Worm (Caenorhabditis elegans) whole organism, L4 larva: ENCODE results near the gene mak-1.

Source experiments
- Y105C5A.15 ChIP-seq: fragments of 200-800 bp; sonication (Bioruptor generic); IDR thresholded peaks from 2 replicates; pipeline ENCODE4 v1.3.6; 2022; ENCODE audit warnings: missing genetic modification characterization, missing compliant biosample characterization
- egl-27 ChIP-seq: sonication (generic microtip); optimal IDR thresholded peaks from 3 replicates; lab custom pipeline; 2017; ENCODE audit warnings: missing biosample characterization, missing genetic modification reagents, missing genetic modification characterization
- hmg-1.1 ChIP-seq: fragments of 200-800 bp; sonication (Bioruptor generic); IDR thresholded peaks from 2 replicates; pipeline ENCODE4 v1.3.6; 2022; ENCODE audit warnings: missing genetic modification reagents, missing genetic modification characterization, missing compliant biosample characterization
- set-16 ChIP-seq: fragments of 200-800 bp; sonication (Bioruptor generic); IDR thresholded peaks from 2 replicates; pipeline ENCODE4 v1.3.6; 2022; ENCODE audit warnings: missing genetic modification reagents, missing genetic modification characterization, missing compliant biosample characterization

DNA sequence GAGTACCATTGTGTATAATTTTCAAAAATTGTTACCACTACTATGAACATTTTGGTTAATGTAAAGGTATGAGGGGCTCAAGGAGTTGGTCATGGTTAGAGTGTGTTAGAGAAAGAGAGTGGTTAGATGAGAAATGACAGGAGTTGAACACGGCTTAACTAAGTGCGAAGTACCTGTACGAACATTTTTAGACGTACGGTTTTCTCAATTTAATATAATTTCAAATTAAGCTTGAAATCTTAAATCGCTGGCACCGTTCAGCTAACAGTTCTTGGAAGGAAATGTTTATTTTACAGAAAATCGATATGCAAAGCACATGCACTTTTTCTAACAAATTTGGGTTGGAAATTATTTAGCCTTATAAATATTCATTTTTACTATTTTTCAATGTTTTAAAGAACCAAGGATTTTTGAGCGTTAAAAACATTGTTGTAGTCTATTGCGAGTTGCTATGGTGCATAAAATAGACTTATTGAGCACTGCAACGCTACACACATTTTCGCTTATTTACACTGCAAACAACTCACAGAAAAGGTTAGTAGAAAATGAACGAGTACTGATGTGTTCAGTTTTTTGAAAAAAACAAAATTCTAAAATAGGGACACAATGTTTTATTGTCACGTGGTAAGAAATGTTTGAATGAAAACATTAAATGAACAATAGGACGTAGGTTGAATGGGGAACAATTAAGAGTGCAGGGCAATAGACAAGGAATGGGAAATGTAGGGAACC lies 42.1 kb upstream of the mak-1 start, which contains the start of gene sphk-1:
- TF ChIP-seq set-16 (GFP tag; lab: Robert Waterston, UW) (no peak), egl-27 (tag; lab: Kevin White, UChicago) (no peak), hmg-1.1 (GFP tag; lab: Robert Waterston, UW) (no peak), Y105C5A.15 (GFP tag; lab: Robert Waterston, UW) (no peak)
